Fruit fly (Drosophila melanogaster): Measurements from ENCODE around the gene CG44475.

The CG44475 gene

DNA sequence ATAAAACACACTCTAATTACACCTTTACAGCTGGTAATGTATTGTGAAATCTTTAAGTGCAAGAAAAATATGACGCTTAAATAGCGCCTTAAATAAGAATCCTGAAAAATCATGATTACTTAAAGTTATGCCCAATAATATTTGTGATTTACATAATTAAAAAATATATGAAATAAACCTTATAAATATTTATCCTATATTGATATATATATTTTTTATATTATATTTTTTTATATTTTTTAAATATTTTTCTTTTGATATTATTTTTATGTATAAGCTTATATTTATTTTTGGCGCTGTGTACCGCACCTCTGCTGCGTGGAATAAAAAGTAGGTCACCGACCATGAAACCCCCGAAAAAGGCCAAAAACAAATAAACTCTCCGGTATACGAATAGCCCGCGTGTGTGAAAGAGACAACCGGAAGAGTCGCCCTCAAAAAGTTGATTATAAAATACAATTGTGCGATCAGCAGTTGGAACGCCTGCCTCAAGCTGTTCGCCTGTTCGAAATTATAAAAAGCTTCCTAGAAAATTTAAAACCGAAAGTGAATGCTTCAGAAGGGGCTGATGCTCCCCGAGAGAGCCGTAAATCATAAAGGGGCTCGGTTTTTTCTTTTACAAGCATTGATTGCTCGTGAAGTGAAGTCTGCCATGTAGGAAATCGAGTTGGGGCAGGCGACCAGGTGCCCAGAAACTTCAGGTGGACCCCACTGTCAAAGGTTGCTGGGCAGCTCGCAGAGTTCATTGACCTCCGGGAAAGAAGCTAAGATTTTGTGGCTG, 25.7 kb upstream of the CG44475 start (continued):
- TF ChIP-seq HLH4C (GFP tag; IDR thresholded peaks at IDR 0.05; ENCODE audit: partially characterized antibody) (peak; percentile 36; the same call in 2 of the 3 replicates), unpg (GFP tag; optimal IDR thresholded peaks at IDR 0.05) (peak; percentile 72), z (GFP tag; IDR thresholded peaks at IDR 0.05) (0 out of 3 replicates have a peak, but pooled peaks have one; percentile 26), CG6689 (GFP tag; IDR thresholded peaks at IDR 0.05) (peak; percentile 44), CG11723 (GFP tag; optimal IDR thresholded peaks at IDR 0.05) (no peak), CG12104 (GFP tag; optimal IDR thresholded peaks at IDR 0.05) (peak; percentile 14), CG6683 (GFP tag; optimal IDR thresholded peaks at IDR 0.05) (peak; percentile 9), sqz (GFP tag; optimal IDR thresholded peaks at IDR 0.05) (peak; percentile 63), CG34422 (GFP tag; IDR thresholded peaks at IDR 0.05) (peak; percentile 28; the same call in 1 of the 3 replicates), CG15514 (GFP tag; optimal IDR thresholded peaks at IDR 0.05) (peak; percentile 4), ind (GFP tag; optimal IDR thresholded peaks at IDR 0.05) (peak; percentile 10), Dad (GFP tag; optimal IDR thresholded peaks at IDR 0.05) (no peak), HmgZ (tag; optimal IDR thresholded peaks at IDR 0.05) (peak; percentile 61), Aef1 (GFP tag; IDR thresholded peaks at IDR 0.05) (peak; percentile 56), CG6175 (GFP tag; IDR thresholded peaks at IDR 0.05) (peak; percentile 70; the same call in 2 of the 3 replicates), CG1529 (GFP tag; optimal IDR thresholded peaks at IDR 0.05) (peak; percentile 2), CG17361 (GFP tag; IDR thresholded peaks at IDR 0.05) (peak; percentile 76; the same call in 2 of the 3 replicates), ATbp (GFP tag; optimal IDR thresholded peaks at IDR 0.05) (peak; percentile 33), tgo (GFP tag; IDR thresholded peaks at IDR 0.05) (peak; percentile 56), exex (tag; optimal IDR thresholded peaks at IDR 0.05) (peak; percentile 72), sens (GFP tag) (peak; percentile 87), Hr51 (GFP tag; optimal IDR thresholded peaks at IDR 0.05) (peak in 1 of 2 experiments; percentile 86), klu (GFP tag; IDR thresholded peaks at IDR 0.05) (no peak), hkb (optimal IDR thresholded peaks at IDR 0.05) (no peak), hkb (GFP tag; IDR thresholded peaks at IDR 0.05) (peak; percentile 57), CG8388 (GFP tag; optimal IDR thresholded peaks at IDR 0.05) (peak; percentile 72), Ets97D (GFP tag; optimal IDR thresholded peaks at IDR 0.05) (no peak), HHEX (GFP tag; optimal IDR thresholded peaks at IDR 0.05) (peak; percentile 12), CG4424 (GFP tag; optimal IDR thresholded peaks at IDR 0.05) (peak; percentile 15), CG2678 (tag; optimal IDR thresholded peaks at IDR 0.05) (peak; percentile 75), PHDP (tag; optimal IDR thresholded peaks at IDR 0.05) (peak; percentile 79), prd (optimal IDR thresholded peaks at IDR 0.05) (no peak), prd (GFP tag; IDR thresholded peaks at IDR 0.05) (peak; percentile 19; the same call in 2 of the 3 replicates), tna (GFP tag; IDR thresholded peaks at IDR 0.05; ENCODE audit: partially characterized antibody) (0 out of 2 replicates have a peak, but pooled peaks have one; percentile 42), CG8359 (GFP tag; optimal IDR thresholded peaks at IDR 0.05; ENCODE audit: borderline replicate concordance) (peak; percentile 3), cg (GFP tag; optimal IDR thresholded peaks at IDR 0.05) (peak; percentile 22), zf30C (GFP tag; optimal IDR thresholded peaks at IDR 0.05) (peak; percentile 62), pan (optimal IDR thresholded peaks at IDR 0.05) (no peak), pan (GFP tag; optimal IDR thresholded peaks at IDR 0.05 in 1 of 2, IDR thresholded peaks at IDR 0.05 in 1 of 2) (peak in 1 of 2 experiments; percentile 62), Deaf1 (tag; optimal IDR thresholded peaks at IDR 0.05) (peak; percentile 71), Blimp-1 (GFP tag; optimal IDR thresholded peaks at IDR 0.05) (peak; percentile 100), CG6854 (GFP tag; optimal IDR thresholded peaks at IDR 0.05) (peak; percentile 52), fd96Cb (tag; optimal IDR thresholded peaks at IDR 0.05) (peak; percentile 74), sob (GFP tag; IDR thresholded peaks at IDR 0.05) (peak; percentile 40), CG14710 (tag; optimal IDR thresholded peaks at IDR 0.05) (peak; percentile 54), zfh2 (GFP tag; optimal IDR thresholded peaks at IDR 0.05) (no peak), odd (GFP tag; optimal IDR thresholded peaks at IDR 0.05) (peak; percentile 20), Myb (GFP tag; optimal IDR thresholded peaks at IDR 0.05) (no peak)

All from whole organism, embryonic.